Worm (Caenorhabditis elegans) whole organism, young adult: ENCODE measurements around the gene scc-1.

Experiments
- F23B12.7 ChIP-seq: sonication (generic microtip); optimal IDR thresholded peaks from 2 replicates; lab custom pipeline; 2017; ENCODE audit warnings: missing genetic modification characterization, mild to moderate bottlenecking, missing compliant biosample characterization, antibody characterized with exemption, moderate library complexity; ENCODE audit not compliant: insufficient read depth
- F37B4.10 ChIP-seq: fragments of 200-800 bp; sonication (Bioruptor generic); IDR thresholded peaks from 2 replicates; pipeline ENCODE4 v1.3.6; 2022; ENCODE audit warnings: missing genetic modification characterization, missing compliant biosample characterization
- F39B2.1 ChIP-seq: fragments of 200-800 bp; sonication (Bioruptor generic); IDR thresholded peaks from 2 replicates; pipeline ENCODE4 v1.3.6; 2022; ENCODE audit warnings: missing genetic modification reagents, missing genetic modification characterization, missing compliant biosample characterization
- F49E8.2 ChIP-seq: sonication (generic microtip); optimal IDR thresholded peaks from 3 replicates; lab custom pipeline; 2017; ENCODE audit warnings: missing genetic modification characterization, mild to moderate bottlenecking, missing compliant biosample characterization, antibody characterized with exemption, moderate library complexity; ENCODE audit not compliant: insufficient read depth
- F57A8.1 ChIP-seq: fragments of 200-800 bp; sonication (Bioruptor generic); optimal IDR thresholded peaks from 2 replicates; lab custom pipeline; 2018; ENCODE audit warnings: mild to moderate bottlenecking, missing genetic modification characterization, moderate library complexity, missing compliant biosample characterization
- K11D2.4 ChIP-seq: fragments of 200-800 bp; sonication (Bioruptor generic); IDR thresholded peaks from 2 replicates; pipeline ENCODE4 v1.3.6; 2022; ENCODE audit warnings: missing genetic modification reagents, missing genetic modification characterization, missing compliant biosample characterization
- T07F8.4 ChIP-seq: sonication (generic microtip); optimal IDR thresholded peaks from 2 replicates; lab custom pipeline; 2016; ENCODE audit warnings: mild to moderate bottlenecking, missing genetic modification characterization, moderate library complexity, missing compliant biosample characterization
- Y53G8AR.9 ChIP-seq: fragments of 200-800 bp; sonication (Bioruptor generic); conservative IDR thresholded peaks from 2 replicates; pipeline ENCODE4 v1.3.6; 2022; ENCODE audit warnings: missing genetic modification reagents, missing genetic modification characterization, missing compliant biosample characterization
- Y56A3A.18 ChIP-seq: fragments of 200-800 bp; sonication (Bioruptor generic); IDR thresholded peaks from 2 replicates; pipeline ENCODE4 v1.3.6; 2022; ENCODE audit warnings: missing genetic modification reagents, missing genetic modification characterization, missing compliant biosample characterization
- Y79H2A.3 ChIP-seq: fragments of 200-800 bp; sonication (Bioruptor generic); conservative IDR thresholded peaks from 2 replicates; pipeline ENCODE4 v1.3.6; 2022; ENCODE audit warnings: missing genetic modification reagents, missing genetic modification characterization, missing compliant biosample characterization
- aptf-3 ChIP-seq: fragments of 200-800 bp; sonication (Bioruptor generic); IDR thresholded peaks from 2 replicates; pipeline ENCODE4 v1.3.6; 2022; ENCODE audit warnings: missing genetic modification characterization, missing compliant biosample characterization
- attf-5 ChIP-seq: fragments of 200-800 bp; sonication (Bioruptor generic); optimal IDR thresholded peaks from 2 replicates; lab custom pipeline; 2018; ENCODE audit warnings: mild to moderate bottlenecking, missing genetic modification characterization, missing compliant biosample characterization
- bed-1 ChIP-seq: fragments of 200-800 bp; sonication (Bioruptor generic); IDR thresholded peaks from 2 replicates; pipeline ENCODE4 v1.3.6; 2022; ENCODE audit warnings: missing genetic modification reagents, missing genetic modification characterization, missing compliant biosample characterization
- ccch-3 ChIP-seq: fragments of 200-800 bp; sonication (Bioruptor generic); optimal IDR thresholded peaks from 2 replicates; lab custom pipeline; 2018; ENCODE audit warnings: mild to moderate bottlenecking, missing genetic modification characterization, missing compliant biosample characterization
- ceh-91 ChIP-seq: fragments of 200-800 bp; sonication (Bioruptor generic); IDR thresholded peaks from 2 replicates; pipeline ENCODE4 v1.3.6; 2022; ENCODE audit warnings: missing genetic modification reagents, missing genetic modification characterization, missing compliant biosample characterization
- dox-1 ChIP-seq: fragments of 200-800 bp; sonication (Bioruptor generic); IDR thresholded peaks from 2 replicates; pipeline ENCODE4 v1.3.6; 2022; ENCODE audit warnings: missing genetic modification reagents, missing genetic modification characterization, missing compliant biosample characterization
- dpff-1 ChIP-seq: sonication (generic microtip); optimal IDR thresholded peaks from 2 replicates; lab custom pipeline; 2017; ENCODE audit warnings: mild to moderate bottlenecking, missing genetic modification characterization, missing compliant biosample characterization
- egl-18 ChIP-seq: fragments of 200-800 bp; sonication (Bioruptor generic); IDR thresholded peaks from 2 replicates; pipeline ENCODE4 v1.3.6; 2022; ENCODE audit warnings: missing genetic modification reagents, missing genetic modification characterization, missing compliant biosample characterization
- egrh-3 ChIP-seq: fragments of 200-800 bp; sonication (Bioruptor generic); IDR thresholded peaks from 2 replicates; pipeline ENCODE4 v1.3.6; 2022; ENCODE audit warnings: missing genetic modification reagents, missing genetic modification characterization, missing compliant biosample characterization
- gei-17 ChIP-seq: fragments of 200-800 bp; sonication (Bioruptor generic); optimal IDR thresholded peaks from 2 replicates; lab custom pipeline; 2018; ENCODE audit warnings: mild to moderate bottlenecking, missing genetic modification characterization, missing compliant biosample characterization
- hlh-12 ChIP-seq: sonication (generic microtip); optimal IDR thresholded peaks from 2 replicates; lab custom pipeline; 2016; ENCODE audit warnings: missing genetic modification characterization, missing compliant biosample characterization
- lag-1 ChIP-seq: fragments of 200-800 bp; sonication (Bioruptor generic); IDR thresholded peaks from 2 replicates; pipeline ENCODE4 v1.3.6; 2022; ENCODE audit warnings: missing genetic modification reagents, missing genetic modification characterization, missing compliant biosample characterization
- lin-54 ChIP-seq: fragments of 200-800 bp; sonication (Bioruptor generic); optimal IDR thresholded peaks from 2 replicates; lab custom pipeline; 2018; ENCODE audit warnings: mild to moderate bottlenecking, missing genetic modification characterization, missing compliant biosample characterization
- lir-1 ChIP-seq: fragments of 200-800 bp; sonication (Bioruptor generic); conservative IDR thresholded peaks from 2 replicates; pipeline ENCODE4 v1.3.6; 2022; ENCODE audit warnings: missing genetic modification reagents, missing genetic modification characterization, missing compliant biosample characterization
- lsy-27 ChIP-seq: sonication (generic microtip); optimal IDR thresholded peaks from 2 replicates; lab custom pipeline; 2017; ENCODE audit warnings: missing genetic modification characterization, mild to moderate bottlenecking, missing compliant biosample characterization, antibody characterized with exemption, missing genotype, borderline replicate concordance; ENCODE audit not compliant: insufficient read depth
- madf-10 ChIP-seq: sonication (generic microtip); optimal IDR thresholded peaks from 2 replicates; lab custom pipeline; 2016; ENCODE audit warnings: mild to moderate bottlenecking, missing genetic modification characterization, missing compliant biosample characterization
- madf-6 ChIP-seq: fragments of 200-800 bp; sonication (Bioruptor generic); IDR thresholded peaks from 2 replicates; pipeline ENCODE4 v1.3.6; 2022; ENCODE audit warnings: missing genetic modification reagents, missing genetic modification characterization, missing compliant biosample characterization
- nfya-1 ChIP-seq: sonication (generic microtip); optimal IDR thresholded peaks from 2 replicates; lab custom pipeline; 2017; ENCODE audit warnings: antibody characterized with exemption, missing compliant biosample characterization, missing genetic modification characterization, borderline replicate concordance; ENCODE audit not compliant: insufficient read depth
- nfya-2 ChIP-seq: fragments of 200-800 bp; sonication (Bioruptor generic); IDR thresholded peaks from 2 replicates; pipeline ENCODE4 v1.3.6; 2022; ENCODE audit warnings: missing genetic modification reagents, missing genetic modification characterization, missing compliant biosample characterization
- nfyb-1 ChIP-seq: fragments of 200-800 bp; sonication (Bioruptor generic); IDR thresholded peaks from 2 replicates; pipeline ENCODE4 v1.3.6; 2022; ENCODE audit warnings: missing genetic modification reagents, missing genetic modification characterization, missing compliant biosample characterization
- nhr-179 ChIP-seq: sonication (generic microtip); optimal IDR thresholded peaks from 2 replicates; lab custom pipeline; 2016; ENCODE audit warnings: mild to moderate bottlenecking, missing genetic modification characterization, missing compliant biosample characterization
- snpc-1.3 ChIP-seq: sonication (generic microtip); optimal IDR thresholded peaks from 2 replicates; lab custom pipeline; 2017; ENCODE audit warnings: missing genetic modification characterization, mild to moderate bottlenecking, missing compliant biosample characterization, antibody characterized with exemption, moderate library complexity, missing genotype, missing genetic modification reagents; ENCODE audit not compliant: insufficient read depth
- sptf-2 ChIP-seq: fragments of 200-800 bp; sonication (Bioruptor generic); optimal IDR thresholded peaks from 2 replicates; lab custom pipeline; 2018; ENCODE audit warnings: mild to moderate bottlenecking, missing genetic modification characterization, missing compliant biosample characterization
- tbp1 ChIP-seq: fragments of 200-800 bp; sonication (Bioruptor generic); optimal IDR thresholded peaks from 2 replicates; lab custom pipeline; 2018; ENCODE audit warnings: mild to moderate bottlenecking, missing genetic modification characterization, missing compliant biosample characterization
- tbx-9 ChIP-seq: sonication (generic microtip); optimal IDR thresholded peaks from 2 replicates; lab custom pipeline; 2016; ENCODE audit warnings: borderline replicate concordance, missing genetic modification characterization, inconsistent platforms, missing compliant biosample characterization
- tlf-1 ChIP-seq: fragments of 200-800 bp; sonication (Bioruptor generic); optimal IDR thresholded peaks from 2 replicates; lab custom pipeline; 2018; ENCODE audit warnings: mild to moderate bottlenecking, missing genetic modification characterization, missing compliant biosample characterization
- unc-62 ChIP-seq: fragments of 150-350 bp; optimal IDR thresholded peaks from 2 replicates; lab custom pipeline; 2014; ENCODE audit warnings: missing biosample characterization, missing genetic modification reagents, missing genetic modification characterization

Gene scc-1

DNA sequence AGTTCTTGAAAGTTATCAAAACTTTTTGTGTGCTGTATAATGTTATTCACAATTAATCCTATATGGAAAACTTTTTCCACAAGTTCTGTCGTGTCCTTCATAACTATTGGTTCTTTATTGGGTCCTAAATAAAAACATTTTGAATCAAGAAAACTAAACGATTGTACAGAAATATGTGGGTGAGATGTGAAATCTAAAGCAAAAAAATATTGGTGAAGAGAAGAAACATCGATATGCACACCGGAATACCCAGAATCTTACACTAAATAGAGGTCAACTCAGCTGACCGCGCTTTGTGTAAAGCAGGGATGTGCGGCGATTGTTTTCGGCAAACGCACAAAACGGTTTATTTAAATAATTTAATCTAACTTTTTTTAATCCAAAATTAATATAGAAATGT is 37.2 kb upstream of the scc-1 start, which contains the start of gene T05A7.13:
TSS of gene T05A7.13 (minus strand) at position 101 of the 400 bp plus-strand sequence.
- TF ChIP-seq tlf-1 (GFP tag; lab: Kevin White, UChicago) (no peak), tbx-9 (no peak), bed-1 (GFP tag; lab: Robert Waterston, UW) (no peak), egl-18 (GFP tag; lab: Robert Waterston, UW) (no peak), aptf-3 (GFP tag; lab: Robert Waterston, UW) (no peak), F37B4.10 (no peak), dpff-1 (tag; lab: Kevin White, UChicago) (no peak), attf-5 (no peak), lin-54 (no peak), egrh-3 (GFP tag; lab: Robert Waterston, UW) (no peak), madf-10 (tag; lab: Kevin White, UChicago) (no peak), snpc-1.3 (tag; lab: Kevin White, UChicago) (no peak), Y53G8AR.9 (GFP tag; lab: Robert Waterston, UW) (no peak), tbp1 (GFP tag; lab: Kevin White, UChicago) (no peak)

DNA sequence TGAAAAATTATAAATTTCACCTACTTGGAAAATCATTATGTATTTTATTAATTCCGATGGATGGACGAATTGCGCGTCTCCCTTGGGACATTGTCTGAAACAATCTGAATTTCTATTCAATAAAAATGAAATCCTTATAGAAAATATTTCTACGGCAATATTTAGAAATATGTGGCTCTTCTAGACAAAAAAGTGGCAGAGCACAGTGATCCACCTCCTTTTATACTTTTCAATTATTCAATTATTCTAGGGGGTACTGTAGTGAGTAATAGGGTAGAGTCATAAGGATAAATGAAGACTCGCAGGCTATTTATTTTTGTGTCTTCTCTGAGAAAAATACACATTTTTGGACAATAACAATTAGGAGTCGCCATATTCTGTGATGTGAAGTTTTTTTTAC is 35.3 kb upstream of the scc-1 start, which contains the start of gene T05A7.12:
TSS of gene T05A7.12 (minus strand) at position 101 of the 400 bp plus-strand sequence.
- TF ChIP-seq unc-62 (GFP tag; lab: Kevin White, UChicago): no peak
- TF ChIP-seq tbp1 (GFP tag; lab: Kevin White, UChicago): no peak
- no peak for TF ChIP-seq F57A8.1 (GFP tag; lab: Kevin White, UChicago)
- TF ChIP-seq T07F8.4 (tag; lab: Kevin White, UChicago): no peak
- no peak for TF ChIP-seq Y56A3A.18 (GFP tag; lab: Robert Waterston, UW)
- TF ChIP-seq Y79H2A.3: no peak
- no peak for TF ChIP-seq F39B2.1
- no peak for TF ChIP-seq lir-1 (GFP tag; lab: Robert Waterston, UW)
- TF ChIP-seq, all 124 proteins: peak for 0

DNA sequence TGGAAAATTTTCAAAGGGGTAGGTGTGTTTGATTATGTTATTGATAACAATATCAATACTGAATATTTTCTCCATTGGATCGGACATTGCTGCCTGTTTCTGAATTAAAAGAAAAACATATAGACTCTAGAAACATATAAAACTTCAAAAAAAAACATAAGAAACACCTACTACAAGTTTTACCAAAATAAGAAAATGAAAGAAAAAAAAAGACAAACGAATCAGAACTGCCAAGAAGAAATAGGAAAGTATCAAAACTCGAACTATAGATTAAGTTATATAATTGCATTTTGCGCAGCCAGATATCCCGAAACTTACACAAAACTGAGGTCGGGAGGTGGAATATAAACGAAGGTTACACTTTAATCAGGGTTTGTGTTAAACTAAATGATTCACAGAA is 33.2 kb upstream of the scc-1 start, which contains the start of gene T05A7.11:
TSS of gene T05A7.11 (minus strand) at position 101 of the 400 bp plus-strand sequence.
- TF ChIP-seq hlh-12 (no peak), nfya-2 (GFP tag; lab: Robert Waterston, UW) (no peak), gei-17 (GFP tag; lab: Kevin White, UChicago) (no peak), dox-1 (GFP tag; lab: Robert Waterston, UW) (no peak)

DNA sequence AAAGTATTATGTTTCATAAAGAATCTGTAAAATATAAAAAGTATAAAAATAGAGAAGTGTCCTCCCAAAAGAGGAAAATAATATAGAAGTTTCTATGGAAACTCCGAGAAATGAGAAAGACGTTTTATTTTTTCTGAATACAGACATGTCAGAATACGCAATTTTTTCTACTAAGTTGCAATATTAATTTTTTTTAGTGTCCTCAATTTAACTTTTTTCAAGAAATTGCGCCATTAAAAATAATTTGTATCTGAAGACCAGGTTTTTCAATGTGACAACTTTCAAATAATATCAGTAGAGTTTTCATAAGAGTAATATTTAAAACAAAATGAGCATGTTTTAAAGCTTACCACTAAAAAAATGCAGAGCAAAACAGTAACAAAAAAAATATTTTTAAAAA is 30.9 kb upstream of the scc-1 start, which contains the start of gene fut-5:
TSS of gene fut-5 (minus strand) at position 101 of the 400 bp plus-strand sequence.
- TF ChIP-seq madf-6 (GFP tag; lab: Robert Waterston, UW) (no peak), lag-1 (GFP tag; lab: Robert Waterston, UW) (no peak)

DNA sequence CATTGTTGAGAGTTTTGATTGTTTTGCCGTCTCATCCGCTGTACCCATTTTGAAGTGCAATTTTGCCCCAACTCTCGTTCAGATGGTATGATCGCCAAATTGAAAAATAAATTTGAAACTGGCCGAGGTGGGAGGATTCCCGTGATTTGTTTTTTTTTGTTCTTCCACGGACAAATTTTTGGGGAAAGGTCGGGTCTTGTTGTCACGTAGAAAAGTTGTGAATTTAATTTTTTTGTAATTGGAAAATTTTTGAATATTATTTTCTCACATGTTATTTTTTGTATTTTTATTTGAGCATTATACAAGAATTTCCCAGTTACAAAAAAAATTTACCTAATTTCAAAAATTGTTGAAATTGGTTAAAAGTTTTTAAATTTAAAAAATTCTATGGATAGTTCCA is 26.8 kb upstream of the scc-1 start, which contains the start of gene T05A7.6:
TSS of gene T05A7.6 (minus strand) at position 101 of the 400 bp plus-strand sequence.
- TF ChIP-seq F23B12.7 (tag; lab: Kevin White, UChicago) (no peak), bed-1 (GFP tag; lab: Robert Waterston, UW) (no peak), aptf-3 (GFP tag; lab: Robert Waterston, UW) (no peak), nfyb-1 (GFP tag; lab: Robert Waterston, UW) (no peak), sptf-2 (GFP tag; lab: Kevin White, UChicago) (no peak), nhr-179 (tag; lab: Kevin White, UChicago) (no peak), lsy-27 (no peak), F49E8.2 (tag; lab: Kevin White, UChicago) (no peak), ccch-3 (GFP tag; lab: Kevin White, UChicago) (no peak), nfya-1 (tag; lab: Kevin White, UChicago) (no peak), ceh-91 (GFP tag; lab: Robert Waterston, UW) (no peak), K11D2.4 (no peak)
